Fruit fly (Drosophila melanogaster): ENCODE measurements around the gene CG17834.

CG17834 gene

DNA sequence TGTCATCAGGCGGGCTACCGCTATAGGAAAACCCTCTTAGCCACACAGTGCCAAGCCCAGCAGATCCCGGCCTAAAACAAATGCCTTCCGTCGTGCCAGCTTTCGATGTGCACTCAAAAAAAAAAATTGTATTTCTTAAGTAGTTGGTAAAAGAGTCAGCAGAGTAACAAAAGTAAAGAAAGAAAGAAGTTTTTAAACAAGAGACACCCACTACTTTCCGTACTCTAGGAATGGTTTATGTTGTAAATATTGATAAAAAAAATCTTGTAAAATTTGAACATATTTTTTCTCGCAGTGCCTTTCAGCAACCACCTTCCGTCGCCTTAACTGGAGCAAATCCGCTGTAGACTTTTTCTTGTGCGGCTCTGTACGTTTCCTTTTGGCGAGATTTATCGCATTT lies 44.0 kb downstream of the CG17834 start (continued):
- TF ChIP-seq ato (GFP tag; IDR thresholded peaks at IDR 0.05; ENCODE audit: partially characterized antibody) (no peak), CG30403 (GFP tag; optimal IDR thresholded peaks at IDR 0.05) (peak; percentile 55), Elba2 (GFP tag; optimal IDR thresholded peaks at IDR 0.05) (no peak), pfk (GFP tag; optimal IDR thresholded peaks at IDR 0.05) (no peak), Nf-YB (GFP tag; optimal IDR thresholded peaks at IDR 0.05) (peak; percentile 17), fu2 (GFP tag; optimal IDR thresholded peaks at IDR 0.05) (no peak), CrebB (tag; optimal IDR thresholded peaks at IDR 0.05) (no peak), vvl (GFP tag; IDR thresholded peaks at IDR 0.05) (peak; percentile 58; the same call in 1 of the 2 replicates), Lim3 (GFP tag; IDR thresholded peaks at IDR 0.05) (no peak), CG8290 (GFP tag; optimal IDR thresholded peaks at IDR 0.05) (no peak), CG8290 (tag; optimal IDR thresholded peaks at IDR 0.05) (no peak), CG12659 (GFP tag; optimal IDR thresholded peaks at IDR 0.05) (peak; percentile 17), CG2875 (GFP tag; optimal IDR thresholded peaks at IDR 0.05) (peak; percentile 11), CG16779 (GFP tag; IDR thresholded peaks at IDR 0.05) (no peak), Ets65A (GFP tag) (peak; percentile 93), CG5245 (GFP tag; optimal IDR thresholded peaks at IDR 0.05) (peak; percentile 18), lola (GFP tag; optimal IDR thresholded peaks at IDR 0.05) (peak in 1 of 3 experiments; percentile 31), CG10654 (GFP tag; optimal IDR thresholded peaks at IDR 0.05) (peak; percentile 15), sim (GFP tag; IDR thresholded peaks at IDR 0.05) (no peak), CkIIα-i1 (GFP tag; IDR thresholded peaks at IDR 0.05) (no peak), Rfx (GFP tag; IDR thresholded peaks at IDR 0.05) (no peak), wor (GFP tag; IDR thresholded peaks at IDR 0.05) (no peak), CG13123 (GFP tag; optimal IDR thresholded peaks at IDR 0.05) (no peak), crc (GFP tag; optimal IDR thresholded peaks at IDR 0.05) (peak; percentile 17), Sin3A (optimal IDR thresholded peaks at IDR 0.05) (no peak), zfh1 (GFP tag; IDR thresholded peaks at IDR 0.05) (0 out of 3 replicates have a peak, but pooled peaks have one; percentile 48), cato (GFP tag; optimal IDR thresholded peaks at IDR 0.05; ENCODE audit: borderline replicate concordance) (no peak), CG30020 (tag; optimal IDR thresholded peaks at IDR 0.05) (no peak), CG12391 (tag; optimal IDR thresholded peaks at IDR 0.05) (peak; percentile 55), Optix (GFP tag; IDR thresholded peaks at IDR 0.05) (no peak), Neu2 (GFP tag; optimal IDR thresholded peaks at IDR 0.05; ENCODE audit: borderline replicate concordance) (no peak), bowl (GFP tag; IDR thresholded peaks at IDR 0.05) (no peak), gfzf (GFP tag; optimal IDR thresholded peaks at IDR 0.05) (no peak), Ravus (GFP tag; IDR thresholded peaks at IDR 0.05) (no peak), knrl (GFP tag; IDR thresholded peaks at IDR 0.05; ENCODE audit: partially characterized antibody) (no peak), Gug (GFP tag; IDR thresholded peaks at IDR 0.05) (no peak), jumu (GFP tag; optimal IDR thresholded peaks at IDR 0.05) (peak; percentile 29), CG11085 (GFP tag; IDR thresholded peaks at IDR 0.05) (no peak), CG32532 (GFP tag; IDR thresholded peaks at IDR 0.05) (0 out of 2 replicates have a peak, but pooled peaks have one; percentile 15), ttk (GFP tag; IDR thresholded peaks at IDR 0.05) (0 out of 2 replicates have a peak, but pooled peaks have one; percentile 28), slp2 (GFP tag; optimal IDR thresholded peaks at IDR 0.05) (peak; percentile 40), sima (GFP tag; optimal IDR thresholded peaks at IDR 0.05) (no peak), zf30C (GFP tag; optimal IDR thresholded peaks at IDR 0.05) (peak; percentile 71), fd96Cb (tag; optimal IDR thresholded peaks at IDR 0.05) (peak; percentile 34), lmd (GFP tag; IDR thresholded peaks at IDR 0.05) (peak; percentile 45), CG18011 (GFP tag; optimal IDR thresholded peaks at IDR 0.05) (no peak), Jarid2 (GFP tag; optimal IDR thresholded peaks at IDR 0.05) (no peak), CG11093 (GFP tag; IDR thresholded peaks at IDR 0.05) (0 out of 3 replicates have a peak, but pooled peaks have one; percentile 35), sob (GFP tag; IDR thresholded peaks at IDR 0.05) (no peak), crol (GFP tag; IDR thresholded peaks at IDR 0.05) (no peak), HmgD (GFP tag; optimal IDR thresholded peaks at IDR 0.05) (no peak)
